Fruit fly (Drosophila melanogaster) whole organism, embryonic: ENCODE measurements around the gene dally.

Experiments used
- Atf6 ChIP-seq: fragments of 200-800 bp; sonication (Bioruptor generic); IDR thresholded peaks from 2 replicates; pipeline ENCODE4 v1.3.6; 2022; ENCODE audit warnings: missing biosample characterization, missing genetic modification characterization
- BEAF-32 ChIP-seq: fragments of 200-800 bp; sonication (Bioruptor generic); optimal IDR thresholded peaks from 3 replicates; lab custom pipeline; 2017; ENCODE audit warnings: missing biosample characterization, missing genetic modification characterization, mild to moderate bottlenecking, moderate library complexity, missing genetic modification reagents
- Bdp1 ChIP-seq: fragments of 200-800 bp; sonication (Bioruptor generic); optimal IDR thresholded peaks from 3 replicates; lab custom pipeline; 2016; ENCODE audit warnings: missing biosample characterization, missing genetic modification characterization
- C15 ChIP-seq: fragments of 200-800 bp; sonication (Bioruptor generic); IDR thresholded peaks from 3 replicates; pipeline ENCODE4 v1.3.6; 2022; ENCODE audit warnings: missing biosample characterization, missing genetic modification characterization
- CG10147 ChIP-seq: fragments of 200-800 bp; sonication (Bioruptor generic); optimal IDR thresholded peaks from 2 replicates; lab custom pipeline; 2019; ENCODE audit warnings: missing biosample characterization, mild to moderate bottlenecking, missing genetic modification characterization, moderate library complexity
- CG11085 ChIP-seq: fragments of 200-800 bp; sonication (Bioruptor generic); IDR thresholded peaks from 2 replicates; pipeline ENCODE4 v1.3.6; 2022; ENCODE audit warnings: missing biosample characterization, missing genetic modification characterization
- CG12391 ChIP-seq: fragments of 200-800 bp; sonication (Bioruptor generic); optimal IDR thresholded peaks from 3 replicates; lab custom pipeline; 2018; ENCODE audit warnings: missing biosample characterization, mild to moderate bottlenecking, missing genetic modification characterization, moderate library complexity
- CG12659 ChIP-seq: fragments of 200-800 bp; sonication (Bioruptor generic); optimal IDR thresholded peaks from 3 replicates; lab custom pipeline; 2017; ENCODE audit warnings: mild to moderate bottlenecking, missing biosample characterization, missing genetic modification reagents, missing genetic modification characterization
- CG13287 ChIP-seq: fragments of 200-800 bp; sonication (Bioruptor generic); IDR thresholded peaks from 2 replicates; pipeline ENCODE4 v1.3.6; 2022; ENCODE audit warnings: missing biosample characterization, missing genetic modification characterization; ENCODE audit not compliant: partially characterized antibody
- CG16813 ChIP-seq: fragments of 200-800 bp; sonication (Bioruptor generic); IDR thresholded peaks from 3 replicates; pipeline ENCODE4 v1.3.6; 2022; ENCODE audit warnings: missing biosample characterization, missing genetic modification characterization; ENCODE audit not compliant: partially characterized antibody
- CG17359 ChIP-seq: fragments of 200-800 bp; sonication (Bioruptor generic); optimal IDR thresholded peaks from 3 replicates; lab custom pipeline; 2018; ENCODE audit warnings: missing biosample characterization, mild to moderate bottlenecking, missing genetic modification characterization, moderate library complexity
- CG18599 ChIP-seq: fragments of 200-800 bp; sonication (Bioruptor generic); optimal IDR thresholded peaks from 3 replicates; lab custom pipeline; 2017; ENCODE audit warnings: missing biosample characterization, missing genetic modification characterization, mild to moderate bottlenecking, moderate library complexity, missing genetic modification reagents
- CG2129 ChIP-seq: fragments of 200-800 bp; sonication (Bioruptor generic); IDR thresholded peaks from 2 replicates; pipeline ENCODE4 v1.3.6; 2022; ENCODE audit warnings: missing biosample characterization, missing genetic modification characterization; ENCODE audit not compliant: partially characterized antibody
- CG3163 ChIP-seq: fragments of 200-800 bp; sonication (Bioruptor generic); optimal IDR thresholded peaks from 3 replicates; lab custom pipeline; 2016; ENCODE audit warnings: missing biosample characterization, missing genetic modification characterization
- CG33557 ChIP-seq: fragments of 200-800 bp; sonication (Bioruptor generic); optimal IDR thresholded peaks from 2 replicates; lab custom pipeline; 2019; ENCODE audit warnings: missing biosample characterization, mild to moderate bottlenecking, missing genetic modification characterization, moderate library complexity
- CG34422 ChIP-seq: fragments of 200-800 bp; sonication (Bioruptor generic); IDR thresholded peaks from 3 replicates; pipeline ENCODE4 v1.3.6; 2022; ENCODE audit warnings: missing biosample characterization, missing genetic modification characterization
- CG4404 ChIP-seq: fragments of 200-800 bp; sonication (Bioruptor generic); IDR thresholded peaks from 2 replicates; pipeline ENCODE4 v1.3.6; 2022; ENCODE audit warnings: missing biosample characterization, missing genetic modification characterization
- CG4820 ChIP-seq: fragments of 200-800 bp; sonication (Bioruptor generic); optimal IDR thresholded peaks from 3 replicates; lab custom pipeline; 2016; ENCODE audit warnings: missing biosample characterization, missing genetic modification characterization
- CG5245 ChIP-seq: fragments of 200-800 bp; sonication (Bioruptor generic); optimal IDR thresholded peaks from 3 replicates; lab custom pipeline; 2016; ENCODE audit warnings: missing biosample characterization, missing genetic modification characterization
- CG5953 ChIP-seq: fragments of 200-800 bp; sonication (Bioruptor generic); IDR thresholded peaks from 2 replicates; pipeline ENCODE4 v1.3.6; 2022; ENCODE audit warnings: missing biosample characterization, missing genetic modification characterization
- CG6791 ChIP-seq: fragments of 200-800 bp; sonication (Bioruptor generic); IDR thresholded peaks from 3 replicates; pipeline ENCODE4 v1.3.6; 2022; ENCODE audit warnings: missing biosample characterization, missing genetic modification characterization; ENCODE audit not compliant: partially characterized antibody
- CG7556 ChIP-seq: fragments of 200-800 bp; sonication (Bioruptor generic); optimal IDR thresholded peaks from 2 replicates; lab custom pipeline; 2017; ENCODE audit warnings: missing biosample characterization, mild to moderate bottlenecking, missing genetic modification characterization
- Chrac-16 ChIP-seq: fragments of 200-800 bp; sonication (Bioruptor generic); optimal IDR thresholded peaks from 3 replicates; lab custom pipeline; 2016; ENCODE audit warnings: missing biosample characterization, missing genetic modification characterization
- Deaf1 ChIP-seq: fragments of 200-800 bp; optimal IDR thresholded peaks from 3 replicates; lab custom pipeline; 2019; ENCODE audit warnings: missing biosample characterization, mild to moderate bottlenecking, missing genetic modification characterization, moderate library complexity
- Fer3 ChIP-seq: fragments of 200-800 bp; sonication (Bioruptor generic); optimal IDR thresholded peaks from 2 replicates; lab custom pipeline; 2018; ENCODE audit warnings: missing biosample characterization, mild to moderate bottlenecking, missing genetic modification characterization, moderate library complexity
- Mrtf ChIP-seq: fragments of 200-800 bp; sonication (Bioruptor generic); IDR thresholded peaks from 3 replicates; pipeline ENCODE4 v1.3.6; 2022; ENCODE audit warnings: missing biosample characterization, missing genetic modification characterization
- NC2β ChIP-seq: fragments of 200-800 bp; sonication (Bioruptor generic); optimal IDR thresholded peaks from 2 replicates; lab custom pipeline; 2016; ENCODE audit warnings: missing biosample characterization, missing genetic modification characterization
- NFAT ChIP-seq: fragments of 200-800 bp; sonication (Bioruptor generic); IDR thresholded peaks from 2 replicates; pipeline ENCODE4 v1.3.6; 2022; ENCODE audit warnings: missing biosample characterization, missing genetic modification characterization
- Optix ChIP-seq: fragments of 200-800 bp; sonication (Bioruptor generic); IDR thresholded peaks from 3 replicates; pipeline ENCODE4 v1.3.6; 2022; ENCODE audit warnings: missing biosample characterization, missing genetic modification characterization
- Spps ChIP-seq: fragments of 200-800 bp; sonication (Bioruptor generic); optimal IDR thresholded peaks from 2 replicates; lab custom pipeline; 2018; ENCODE audit warnings: missing biosample characterization, mild to moderate bottlenecking, missing genetic modification characterization
- Sry-δ ChIP-seq: fragments of 200-800 bp; sonication (Bioruptor generic); optimal IDR thresholded peaks from 2 replicates; lab custom pipeline; 2016; ENCODE audit warnings: missing biosample characterization, missing genetic modification characterization
- da ChIP-seq: fragments of 200-800 bp; sonication (Bioruptor generic); optimal IDR thresholded peaks from 2 replicates; lab custom pipeline; 2016; ENCODE audit warnings: missing biosample characterization, missing genetic modification characterization
- dan ChIP-seq: fragments of 200-800 bp; sonication (Bioruptor generic); IDR thresholded peaks from 2 replicates; pipeline ENCODE4 v1.3.6; 2022; ENCODE audit warnings: missing biosample characterization, missing genetic modification characterization
- fd64A ChIP-seq: fragments of 200-800 bp; sonication (Bioruptor generic); optimal IDR thresholded peaks from 3 replicates; lab custom pipeline; 2018; ENCODE audit warnings: missing biosample characterization, mild to moderate bottlenecking, missing genetic modification characterization
- gcm2 ChIP-seq: fragments of 200-800 bp; sonication (Bioruptor generic); optimal IDR thresholded peaks from 2 replicates; lab custom pipeline; 2016; ENCODE audit warnings: missing biosample characterization, missing genetic modification characterization
- hbn ChIP-seq: fragments of 200-800 bp; sonication (Bioruptor generic); IDR thresholded peaks from 2 replicates; pipeline ENCODE4 v1.3.6; 2022; ENCODE audit warnings: missing biosample characterization, missing genetic modification characterization; ENCODE audit not compliant: partially characterized antibody
- hkb ChIP-seq, 2 experiments: fragments of 200-800 bp in 1 of 2; fragments of >200 bp in 1 of 2; sonication (Bioruptor generic) in 1 of 2; IDR thresholded peaks in 1 of 2; optimal IDR thresholded peaks in 1 of 2; 2 replicates each; pipeline versions ENCODE4 v1.3.6 to Lab custom; 2017 to 2022; ENCODE audit warnings: missing biosample characterization in 1 of 2, missing genetic modification characterization in 1 of 2
- ind ChIP-seq: fragments of 200-800 bp; sonication (Bioruptor generic); optimal IDR thresholded peaks from 3 replicates; lab custom pipeline; 2016; ENCODE audit warnings: missing biosample characterization, missing genetic modification characterization
- jigr1 ChIP-seq: fragments of 200-800 bp; sonication (Bioruptor generic); IDR thresholded peaks from 3 replicates; pipeline ENCODE4 v1.3.6; 2022; ENCODE audit warnings: missing biosample characterization, missing genetic modification characterization
- nom ChIP-seq: fragments of 200-800 bp; sonication (Bioruptor generic); optimal IDR thresholded peaks from 2 replicates; lab custom pipeline; 2017; ENCODE audit warnings: missing biosample characterization, missing genetic modification characterization, mild to moderate bottlenecking, moderate library complexity, missing genetic modification reagents
- oc ChIP-seq: fragments of 200-800 bp; sonication (Bioruptor generic); optimal IDR thresholded peaks from 2 replicates; lab custom pipeline; 2018; ENCODE audit warnings: missing biosample characterization, mild to moderate bottlenecking, missing genetic modification characterization, moderate library complexity
- pb ChIP-seq: fragments of 200-800 bp; sonication (Bioruptor generic); optimal IDR thresholded peaks from 3 replicates; lab custom pipeline; 2016; ENCODE audit warnings: missing biosample characterization, missing genetic modification characterization
- pnt ChIP-seq: fragments of 200-800 bp; sonication (Bioruptor generic); optimal IDR thresholded peaks from 3 replicates; lab custom pipeline; 2016; ENCODE audit warnings: missing biosample characterization, missing genetic modification characterization
- pzg ChIP-seq: fragments of 200-800 bp; sonication (Bioruptor generic); optimal IDR thresholded peaks from 3 replicates; lab custom pipeline; 2018; ENCODE audit warnings: missing biosample characterization, mild to moderate bottlenecking, missing genetic modification characterization, moderate library complexity
- row ChIP-seq: fragments of 200-800 bp; sonication (Bioruptor generic); IDR thresholded peaks from 3 replicates; pipeline ENCODE4 v1.3.6; 2022; ENCODE audit warnings: missing biosample characterization, missing genetic modification characterization
- salm ChIP-seq: fragments of 200-800 bp; sonication (Bioruptor generic); optimal IDR thresholded peaks from 2 replicates; lab custom pipeline; 2018; ENCODE audit warnings: missing biosample characterization, mild to moderate bottlenecking, missing genetic modification characterization
- sd ChIP-seq: fragments of 200-800 bp; sonication (Bioruptor generic); optimal IDR thresholded peaks from 3 replicates; lab custom pipeline; 2018; ENCODE audit warnings: missing biosample characterization, mild to moderate bottlenecking, missing genetic modification characterization, moderate library complexity
- seq ChIP-seq: fragments of 200-800 bp; sonication (Bioruptor generic); IDR thresholded peaks from 2 replicates; pipeline ENCODE4 v1.3.6; 2022; ENCODE audit warnings: missing biosample characterization, missing genetic modification characterization
- trh ChIP-seq: fragments of 200-800 bp; sonication (Bioruptor generic); optimal IDR thresholded peaks from 2 replicates; lab custom pipeline; 2016; ENCODE audit warnings: missing biosample characterization, missing genetic modification characterization
- twi ChIP-seq: fragments of 200-800 bp; optimal IDR thresholded peaks from 2 replicates; lab custom pipeline; 2019; ENCODE audit warnings: missing biosample characterization, mild to moderate bottlenecking, missing genetic modification characterization, moderate library complexity

dally gene

DNA sequence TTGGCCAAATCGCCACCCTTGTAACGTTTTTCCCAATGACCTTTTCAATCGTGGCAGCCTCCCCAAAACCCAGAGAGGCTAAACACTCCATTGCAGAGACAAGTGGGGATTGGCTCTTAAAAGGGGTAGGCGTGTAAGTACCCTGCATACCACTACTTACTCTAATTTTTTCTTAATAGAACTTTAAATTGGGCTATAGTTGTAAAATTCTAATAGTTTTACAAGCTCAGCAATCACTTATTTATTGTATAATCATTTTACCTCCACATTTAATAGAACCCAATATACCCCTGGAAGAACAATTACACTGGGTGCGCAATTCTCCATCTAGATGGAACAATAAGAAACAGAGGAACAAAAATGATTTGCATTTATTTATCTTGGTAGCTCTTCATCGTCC lies 14.5 kb downstream of the dally start (continued):
- TF ChIP-seq oc (tag; lab: Kevin White, UChicago), result peak; percentile 75
- no peak for TF ChIP-seq CG2129 (GFP tag; lab: Robert Waterston, UW)
- TF ChIP-seq fd64A (GFP tag; lab: Kevin White, UChicago), result no peak
- peak; percentile 69; the same call in 1 of the 3 replicates for TF ChIP-seq CG34422 (GFP tag; lab: Robert Waterston, UW)
- peak; percentile 78 for TF ChIP-seq Mrtf (GFP tag; lab: Robert Waterston, UW)
- TF ChIP-seq hkb (optimal IDR thresholded peaks at IDR 0.05; lab: Kevin White, UChicago), result no peak
- TF ChIP-seq hkb (GFP tag; IDR thresholded peaks at IDR 0.05; lab: Robert Waterston, UW), result peak; percentile 82
- TF ChIP-seq da (GFP tag; lab: Kevin White, UChicago), result no peak
- peak; percentile 69 for TF ChIP-seq Chrac-16 (GFP tag; lab: Kevin White, UChicago)
- TF ChIP-seq jigr1 (GFP tag; lab: Robert Waterston, UW), result peak; percentile 35; the same call in 1 of the 3 replicates
- peak; percentile 53 for TF ChIP-seq CG5245
- peak; percentile 20 for TF ChIP-seq Sry-δ (GFP tag; lab: Kevin White, UChicago)
- TF ChIP-seq CG4820 (GFP tag; lab: Kevin White, UChicago), result peak; percentile 66
- no peak for TF ChIP-seq CG13287 (GFP tag; lab: Robert Waterston, UW)
- no peak for TF ChIP-seq CG16813 (GFP tag; lab: Robert Waterston, UW)
- TF ChIP-seq gcm2 (GFP tag; lab: Kevin White, UChicago), result peak; percentile 21
- peak; percentile 68 for TF ChIP-seq CG4404 (GFP tag; lab: Robert Waterston, UW)
- peak; percentile 66 for TF ChIP-seq CG5953 (GFP tag; lab: Robert Waterston, UW)
- TF ChIP-seq Optix (GFP tag; lab: Robert Waterston, UW), result 0 out of 3 replicates have a peak, but pooled peaks have one; percentile 48
- 0 out of 3 replicates have a peak, but pooled peaks have one; percentile 42 for TF ChIP-seq C15 (GFP tag; lab: Robert Waterston, UW)
- peak; percentile 45; the same call in 1 of the 2 replicates for TF ChIP-seq NFAT
- peak; percentile 79 for TF ChIP-seq CG7556 (GFP tag; lab: Kevin White, UChicago)
- TF ChIP-seq Deaf1 (tag; lab: Kevin White, UChicago), result peak; percentile 40
- TF ChIP-seq salm (tag; lab: Kevin White, UChicago), result peak; percentile 57
- 0 out of 2 replicates have a peak, but pooled peaks have one; percentile 25 for TF ChIP-seq dan (GFP tag; lab: Robert Waterston, UW)
- peak; percentile 78 for TF ChIP-seq seq (GFP tag; lab: Robert Waterston, UW)
- TF ChIP-seq Fer3 (tag; lab: Kevin White, UChicago), result peak; percentile 79
- TF ChIP-seq BEAF-32 (GFP tag; lab: Kevin White, UChicago), result no peak
- no peak for TF ChIP-seq trh (GFP tag; lab: Kevin White, UChicago)
- TF ChIP-seq ind, result peak; percentile 62
- TF ChIP-seq pnt (GFP tag; lab: Kevin White, UChicago), result peak; percentile 50
- TF ChIP-seq hbn (GFP tag; lab: Robert Waterston, UW), result no peak
- peak; percentile 25 for TF ChIP-seq Bdp1 (GFP tag; lab: Kevin White, UChicago)
- peak; percentile 25; the same call in 1 of the 2 replicates for TF ChIP-seq CG11085
- peak; percentile 16 for TF ChIP-seq Spps (tag; lab: Kevin White, UChicago)
- no peak for TF ChIP-seq CG6791
- TF ChIP-seq CG17359 (tag; lab: Kevin White, UChicago), result peak; percentile 81
- TF ChIP-seq CG12391, result peak; percentile 79
- peak; percentile 55 for TF ChIP-seq NC2β (GFP tag; lab: Kevin White, UChicago)
- TF ChIP-seq sd (tag; lab: Kevin White, UChicago), result peak; percentile 21
- no peak for TF ChIP-seq CG33557 (GFP tag; lab: Kevin White, UChicago)
- peak; percentile 42 for TF ChIP-seq twi (tag; lab: Kevin White, UChicago)
- no peak for TF ChIP-seq nom (GFP tag; lab: Kevin White, UChicago)
- peak; percentile 89 for TF ChIP-seq CG18599 (GFP tag; lab: Kevin White, UChicago)
- peak; percentile 23 for TF ChIP-seq CG3163 (GFP tag; lab: Kevin White, UChicago)
- TF ChIP-seq CG10147 (GFP tag; lab: Kevin White, UChicago), result peak; percentile 60
- peak; percentile 77 for TF ChIP-seq CG12659 (GFP tag; lab: Kevin White, UChicago)
- no peak for TF ChIP-seq pzg (GFP tag; lab: Kevin White, UChicago)
- peak; percentile 78 for TF ChIP-seq Atf6 (GFP tag; lab: Robert Waterston, UW)
- peak; percentile 88 for TF ChIP-seq row (GFP tag; lab: Robert Waterston, UW)
- no peak for TF ChIP-seq pb
